Worm (Caenorhabditis elegans) whole organism, late embryonic: ENCODE measurements around the gene npr-24.

Source experiments
- C08G9.2 ChIP-seq: sonication (generic microtip); optimal IDR thresholded peaks from 2 replicates; lab custom pipeline; 2016; ENCODE audit warnings: mild to moderate bottlenecking, missing genetic modification characterization, moderate library complexity, missing compliant biosample characterization
- F13H6.1 ChIP-seq: sonication (generic microtip); optimal IDR thresholded peaks from 2 replicates; lab custom pipeline; 2016; ENCODE audit warnings: missing genetic modification characterization, missing compliant biosample characterization
- K02D7.2 ChIP-seq: sonication (generic microtip); optimal IDR thresholded peaks from 2 replicates; lab custom pipeline; 2017; ENCODE audit warnings: mild to moderate bottlenecking, missing genetic modification characterization, missing compliant biosample characterization
- K09A11.1 ChIP-seq: sonication (generic microtip); optimal IDR thresholded peaks from 2 replicates; lab custom pipeline; 2017; ENCODE audit warnings: antibody characterized with exemption, mild to moderate bottlenecking, missing genetic modification characterization, missing compliant biosample characterization; ENCODE audit not compliant: insufficient read depth
- ama-1 ChIP-seq: fragments of 150-350 bp; optimal IDR thresholded peaks from 2 replicates; lab custom pipeline; 2014
- ceh-18 ChIP-seq: sonication (generic microtip); optimal IDR thresholded peaks from 2 replicates; lab custom pipeline; 2016; ENCODE audit warnings: missing genetic modification characterization, missing compliant biosample characterization
- ceh-19 ChIP-seq: fragments of 200-800 bp; sonication (Bioruptor generic); optimal IDR thresholded peaks from 2 replicates; lab custom pipeline; 2018; ENCODE audit warnings: mild to moderate bottlenecking, missing genetic modification characterization, missing compliant biosample characterization
- ceh-22 ChIP-seq: sonication (generic microtip); optimal IDR thresholded peaks from 2 replicates; lab custom pipeline; 2017; ENCODE audit warnings: missing biosample characterization, missing genetic modification characterization
- ceh-24 ChIP-seq: sonication (generic microtip); optimal IDR thresholded peaks from 2 replicates; lab custom pipeline; 2016; ENCODE audit warnings: mild to moderate bottlenecking, missing genetic modification characterization, missing compliant biosample characterization
- ceh-31 ChIP-seq: sonication (generic microtip); optimal IDR thresholded peaks from 2 replicates; lab custom pipeline; 2016; ENCODE audit warnings: missing genetic modification characterization, missing compliant biosample characterization
- ceh-48 ChIP-seq: sonication (generic microtip); optimal IDR thresholded peaks from 2 replicates; lab custom pipeline; 2016; ENCODE audit warnings: missing genetic modification characterization, inconsistent platforms, missing compliant biosample characterization
- ceh-6 ChIP-seq: fragments of 200-800 bp; sonication (Bioruptor generic); optimal IDR thresholded peaks from 2 replicates; lab custom pipeline; 2018; ENCODE audit warnings: mild to moderate bottlenecking, missing genetic modification characterization, missing compliant biosample characterization
- ceh-9 ChIP-seq: sonication (generic microtip); optimal IDR thresholded peaks from 2 replicates; lab custom pipeline; 2016; ENCODE audit warnings: mild to moderate bottlenecking, missing genetic modification characterization, inconsistent platforms, missing compliant biosample characterization
- dmd-4 ChIP-seq: sonication (generic microtip); optimal IDR thresholded peaks from 2 replicates; lab custom pipeline; 2016; ENCODE audit warnings: borderline replicate concordance, missing genetic modification characterization, missing compliant biosample characterization
- elt-2 ChIP-seq: sonication (generic microtip); optimal IDR thresholded peaks from 2 replicates; lab custom pipeline; 2016; ENCODE audit warnings: missing genetic modification reagents, missing genetic modification characterization, missing compliant biosample characterization
- ets-4 ChIP-seq: sonication (generic microtip); optimal IDR thresholded peaks from 2 replicates; lab custom pipeline; 2016; ENCODE audit warnings: missing genetic modification characterization, missing compliant biosample characterization
- fax-1 ChIP-seq: sonication (generic microtip); optimal IDR thresholded peaks from 2 replicates; lab custom pipeline; 2016; ENCODE audit warnings: missing genotype, missing genetic modification characterization, missing compliant biosample characterization
- fkh-6 ChIP-seq: sonication (generic microtip); optimal IDR thresholded peaks from 2 replicates; lab custom pipeline; 2016; ENCODE audit warnings: missing genetic modification characterization, missing compliant biosample characterization
- hlh-13 ChIP-seq: fragments of 200-800 bp; sonication (Bioruptor generic); optimal IDR thresholded peaks from 2 replicates; lab custom pipeline; 2018; ENCODE audit warnings: mild to moderate bottlenecking, missing genetic modification characterization, missing compliant biosample characterization
- hlh-15 ChIP-seq: sonication (generic microtip); optimal IDR thresholded peaks from 2 replicates; lab custom pipeline; 2016; ENCODE audit warnings: missing genetic modification characterization, missing compliant biosample characterization
- lim-6 ChIP-seq: sonication (generic microtip); optimal IDR thresholded peaks from 2 replicates; lab custom pipeline; 2016; ENCODE audit warnings: missing genetic modification characterization, missing compliant biosample characterization
- lin-11 ChIP-seq: fragments of 200-800 bp; sonication (Bioruptor generic); optimal IDR thresholded peaks from 2 replicates; lab custom pipeline; 2018; ENCODE audit warnings: mild to moderate bottlenecking, missing genetic modification characterization, missing compliant biosample characterization
- madf-2 ChIP-seq: sonication (generic microtip); optimal IDR thresholded peaks from 2 replicates; lab custom pipeline; 2017; ENCODE audit warnings: missing genetic modification characterization, missing compliant biosample characterization
- nhr-11 ChIP-seq: fragments of 150-350 bp; optimal IDR thresholded peaks from 2 replicates; lab custom pipeline; 2014; ENCODE audit warnings: missing biosample characterization, missing genetic modification characterization
- odd-2 ChIP-seq: sonication (generic microtip); optimal IDR thresholded peaks from 2 replicates; lab custom pipeline; 2017; ENCODE audit warnings: antibody characterized with exemption, mild to moderate bottlenecking, missing genetic modification characterization, missing compliant biosample characterization
- pag-3 ChIP-seq: sonication (generic microtip); optimal IDR thresholded peaks from 2 replicates; lab custom pipeline; 2016; ENCODE audit warnings: missing compliant biosample characterization, missing genetic modification characterization, borderline replicate concordance
- pqm-1 ChIP-seq: sonication (generic microtip); optimal IDR thresholded peaks from 2 replicates; lab custom pipeline; 2016; ENCODE audit warnings: missing genetic modification characterization, missing compliant biosample characterization
- pros-1 ChIP-seq: fragments of 150-350 bp; optimal IDR thresholded peaks from 2 replicates; lab custom pipeline; 2014; ENCODE audit warnings: missing biosample characterization, missing genetic modification reagents, missing genetic modification characterization
- ref-2 ChIP-seq: sonication (generic microtip); optimal IDR thresholded peaks from 2 replicates; lab custom pipeline; 2016; ENCODE audit warnings: missing genetic modification characterization, missing compliant biosample characterization
- rnt-1 ChIP-seq: sonication (generic microtip); optimal IDR thresholded peaks from 2 replicates; lab custom pipeline; 2016; ENCODE audit warnings: missing genetic modification characterization, missing compliant biosample characterization
- tbx-2 ChIP-seq: sonication (generic microtip); optimal IDR thresholded peaks from 2 replicates; lab custom pipeline; 2016; ENCODE audit warnings: missing genetic modification characterization, missing compliant biosample characterization
- tbx-7 ChIP-seq: sonication (generic microtip); optimal IDR thresholded peaks from 2 replicates; lab custom pipeline; 2016; ENCODE audit warnings: missing genotype, missing genetic modification characterization, missing compliant biosample characterization
- ttx-3 ChIP-seq: sonication (generic microtip); optimal IDR thresholded peaks from 2 replicates; lab custom pipeline; 2016; ENCODE audit warnings: missing genetic modification reagents, missing genetic modification characterization, missing compliant biosample characterization
- unc-3 ChIP-seq, 2 experiments: fragments of 200-800 bp in 1 of 2; sonication (Bioruptor generic) in 1 of 2; sonication (generic microtip) in 1 of 2; conservative IDR thresholded peaks in 1 of 2; optimal IDR thresholded peaks in 1 of 2; 2 replicates each; pipeline versions ENCODE4 v1.3.6 to Lab custom; 2016 to 2022; ENCODE audit warnings: missing compliant biosample characterization in 2 of 2, missing genetic modification characterization in 2 of 2, missing genetic modification reagents in 1 of 2
- unc-42 ChIP-seq: sonication (generic microtip); optimal IDR thresholded peaks from 2 replicates; lab custom pipeline; 2016; ENCODE audit warnings: missing genotype, missing genetic modification characterization, missing compliant biosample characterization
- ztf-16 ChIP-seq: sonication (generic microtip); optimal IDR thresholded peaks from 2 replicates; lab custom pipeline; 2017; ENCODE audit warnings: missing genetic modification characterization, missing compliant biosample characterization

The npr-24 gene

DNA sequence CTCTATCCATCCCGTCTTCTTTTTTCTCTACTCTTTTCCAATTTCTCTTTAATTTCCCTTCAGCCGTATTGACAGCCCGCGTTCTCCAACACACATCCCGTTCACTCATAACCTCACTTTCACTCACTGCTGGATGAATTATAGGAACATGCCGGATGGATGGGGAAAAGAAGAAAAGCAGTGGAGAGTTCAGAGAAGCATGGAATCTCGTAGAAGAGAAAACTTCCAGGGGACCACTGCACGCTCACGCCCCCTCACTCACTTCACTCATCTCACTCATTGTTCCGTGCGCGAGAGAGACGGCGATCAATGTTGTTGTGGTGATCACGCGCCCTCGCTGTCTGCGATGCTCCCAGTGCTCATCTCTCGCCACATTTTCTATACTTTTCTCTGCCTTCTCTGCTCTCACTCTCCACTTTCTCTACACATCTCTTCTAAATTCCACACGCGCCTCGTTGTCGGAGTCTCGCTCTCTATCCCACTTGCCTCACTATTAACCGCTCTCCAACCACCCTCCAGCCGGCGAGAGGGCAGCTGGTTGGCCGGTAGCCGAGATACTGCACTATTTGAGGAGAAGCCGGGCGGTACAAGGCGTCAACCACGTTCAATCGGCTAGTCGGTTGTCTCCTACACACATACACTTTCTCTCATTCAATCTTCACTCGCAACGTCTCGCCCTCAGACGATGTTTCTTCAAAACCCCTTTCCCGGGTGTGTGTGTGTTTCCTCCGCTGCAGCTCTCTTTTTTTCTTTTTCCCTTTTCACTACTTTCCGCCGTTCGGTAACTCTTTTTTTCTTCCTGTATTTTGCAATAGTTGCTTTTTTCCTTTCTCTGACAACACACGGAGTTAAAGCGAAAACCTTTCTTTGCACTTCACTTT is 6.7 kb downstream of the npr-24 start (continued):
- peak; percentile 58 for TF ChIP-seq pros-1 (tag; lab: Kevin White, UChicago)
- TF ChIP-seq hlh-15 (tag; lab: Kevin White, UChicago), result no peak
- TF ChIP-seq dmd-4 (tag; lab: Kevin White, UChicago), result no peak
- peak; percentile 32 for TF ChIP-seq ama-1 (lab: Kevin White, UChicago)
- TF ChIP-seq nhr-11 (tag; lab: Kevin White, UChicago), result no peak
- TF ChIP-seq lin-11 (tag; lab: Kevin White, UChicago), result no peak
- TF ChIP-seq ztf-16 (tag; lab: Kevin White, UChicago), result no peak
- no peak for TF ChIP-seq lim-6 (tag; lab: Kevin White, UChicago)
- TF ChIP-seq ceh-6 (GFP tag; lab: Kevin White, UChicago), result no peak
- peak; percentile 79 for TF ChIP-seq ref-2 (tag; lab: Kevin White, UChicago)
- peak; percentile 53 for TF ChIP-seq fax-1 (tag; lab: Kevin White, UChicago)
- TF ChIP-seq K02D7.2 (tag; lab: Kevin White, UChicago), result no peak
- no peak for TF ChIP-seq odd-2 (tag; lab: Kevin White, UChicago)
- TF ChIP-seq ceh-31 (tag; lab: Kevin White, UChicago), result peak; percentile 89
- TF ChIP-seq F13H6.1 (tag; lab: Kevin White, UChicago), result peak; percentile 79
- TF ChIP-seq C08G9.2 (tag; lab: Kevin White, UChicago), result no peak
- TF ChIP-seq rnt-1 (tag; lab: Kevin White, UChicago), result peak; percentile 92
- TF ChIP-seq madf-2 (tag; lab: Kevin White, UChicago), result no peak
- TF ChIP-seq unc-42 (tag; lab: Kevin White, UChicago), result peak; percentile 64
- TF ChIP-seq pqm-1 (tag; lab: Kevin White, UChicago), result no peak
- no peak for TF ChIP-seq hlh-13 (GFP tag; lab: Kevin White, UChicago)
- TF ChIP-seq K09A11.1 (tag; lab: Kevin White, UChicago), result peak; percentile 92
- no peak for TF ChIP-seq ceh-19 (GFP tag; lab: Kevin White, UChicago)
- TF ChIP-seq ceh-9 (tag; lab: Kevin White, UChicago), result no peak
- TF ChIP-seq tbx-2 (tag; lab: Kevin White, UChicago), result peak; percentile 57
- TF ChIP-seq tbx-7 (tag; lab: Kevin White, UChicago), result no peak
- TF ChIP-seq unc-3 (GFP tag; conservative IDR thresholded peaks at IDR 0.05; lab: Robert Waterston, UW), result no peak; the same call in 1 of the 2 replicates
- TF ChIP-seq unc-3 (tag; optimal IDR thresholded peaks at IDR 0.05; lab: Kevin White, UChicago), result peak; percentile 35
- TF ChIP-seq fkh-6 (tag; lab: Kevin White, UChicago), result no peak
- peak; percentile 42 for TF ChIP-seq ets-4
- TF ChIP-seq ceh-24 (tag; lab: Kevin White, UChicago), result no peak
- TF ChIP-seq ceh-22 (tag; lab: Kevin White, UChicago), result peak; percentile 76
- TF ChIP-seq, all 69 proteins: peak for 30

DNA sequence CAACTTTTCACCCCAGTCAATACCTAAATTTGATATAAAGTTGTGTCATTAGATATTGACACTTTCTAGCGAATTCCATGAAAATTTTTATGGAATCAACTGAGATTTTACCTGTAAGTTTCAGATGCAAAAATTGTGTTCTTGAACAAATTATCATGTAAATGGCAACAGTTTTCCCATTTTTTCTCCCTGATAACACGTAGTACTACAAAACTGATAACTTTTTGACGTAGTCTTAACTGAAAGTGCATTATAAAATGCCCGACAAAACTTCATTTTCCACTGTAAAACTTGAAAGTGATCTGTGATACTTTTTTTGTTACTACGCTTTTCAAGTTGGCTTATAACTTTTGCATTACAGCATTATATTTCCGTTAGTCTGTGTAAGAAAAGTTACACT is 8.0 kb downstream of the npr-24 start:
- TF ChIP-seq elt-2 (tag; lab: Kevin White, UChicago) (peak; percentile 18), ceh-48 (no peak), ttx-3 (tag; lab: Kevin White, UChicago) (no peak), ceh-18 (tag; lab: Kevin White, UChicago) (no peak), ceh-31 (tag; lab: Kevin White, UChicago) (no peak)

DNA sequence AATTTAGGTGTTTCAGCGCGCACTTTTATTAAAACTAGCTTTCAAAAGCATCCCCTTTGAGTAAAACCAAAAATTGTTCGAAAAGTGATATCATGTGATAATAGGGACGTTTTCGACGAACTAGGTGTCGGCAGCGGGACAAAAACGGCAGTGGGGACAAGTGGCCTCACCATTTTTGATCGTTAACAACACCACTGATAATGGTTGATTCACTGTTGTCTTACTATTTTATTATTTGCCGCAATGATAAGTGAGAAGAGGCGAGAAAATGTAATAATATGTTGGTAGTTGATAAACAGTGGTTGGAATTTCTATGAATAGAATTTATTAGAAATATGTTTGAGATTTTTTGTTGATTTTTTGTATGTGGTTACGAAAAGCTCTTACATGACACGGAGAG is 10.7 kb downstream of the npr-24 start:
- peak; percentile 72 for TF ChIP-seq elt-2 (tag; lab: Kevin White, UChicago)
- TF ChIP-seq pag-3 (tag; lab: Kevin White, UChicago), result no peak
